Worm (Caenorhabditis elegans) whole organism, mixed stage, embryonic: Measurements from ENCODE around the gene eif-2Bdelta.

ENCODE experiments used
- M03D4.4 ChIP-seq: sonication (generic microtip); optimal IDR thresholded peaks from 2 replicates; lab custom pipeline; 2017; ENCODE audit warnings: mild to moderate bottlenecking, missing genetic modification characterization, missing compliant biosample characterization
- bed-3 ChIP-seq: fragments of 200-800 bp; sonication (Bioruptor generic); optimal IDR thresholded peaks from 3 replicates; lab custom pipeline; 2018; ENCODE audit warnings: mild to moderate bottlenecking, missing genetic modification characterization, moderate library complexity, missing compliant biosample characterization
- blmp-1 ChIP-seq: fragments of 150-350 bp; optimal IDR thresholded peaks from 2 replicates; lab custom pipeline; 2014; ENCODE audit warnings: missing biosample characterization, missing genetic modification characterization
- ceh-39 ChIP-seq: fragments of 150-350 bp; optimal IDR thresholded peaks from 2 replicates; lab custom pipeline; 2014; ENCODE audit warnings: missing biosample characterization, missing genetic modification characterization
- ceh-43 ChIP-seq: fragments of 200-800 bp; sonication (Bioruptor generic); optimal IDR thresholded peaks from 2 replicates; lab custom pipeline; 2018; ENCODE audit warnings: mild to moderate bottlenecking, missing genetic modification characterization, moderate library complexity, missing compliant biosample characterization
- ceh-83 ChIP-seq: fragments of 200-800 bp; sonication (Bioruptor generic); optimal IDR thresholded peaks from 2 replicates; lab custom pipeline; 2018; ENCODE audit warnings: mild to moderate bottlenecking, missing genetic modification characterization, missing compliant biosample characterization
- ces-1 ChIP-seq: fragments of 150-350 bp; optimal IDR thresholded peaks from 2 replicates; lab custom pipeline; 2014; ENCODE audit warnings: missing biosample characterization, missing genetic modification reagents, missing genetic modification characterization
- cnd-1 ChIP-seq: fragments of 200-800 bp; sonication (Bioruptor generic); optimal IDR thresholded peaks from 2 replicates; lab custom pipeline; 2018; ENCODE audit warnings: mild to moderate bottlenecking, missing genetic modification characterization, missing compliant biosample characterization
- drap-1 ChIP-seq: fragments of 200-800 bp; sonication (Bioruptor generic); optimal IDR thresholded peaks from 3 replicates; lab custom pipeline; 2018; ENCODE audit warnings: mild to moderate bottlenecking, missing genetic modification characterization, missing compliant biosample characterization
- elt-1 ChIP-seq: sonication (generic microtip); optimal IDR thresholded peaks from 2 replicates; lab custom pipeline; 2017; ENCODE audit warnings: missing genetic modification characterization, mild to moderate bottlenecking, missing compliant biosample characterization, antibody characterized with exemption, moderate library complexity, borderline replicate concordance; ENCODE audit not compliant: insufficient read depth
- elt-3 ChIP-seq: fragments of 150-350 bp; optimal IDR thresholded peaks from 2 replicates; lab custom pipeline; 2014; ENCODE audit warnings: missing biosample characterization, missing genetic modification characterization
- flh-1 ChIP-seq: fragments of 200-800 bp; sonication (Bioruptor generic); optimal IDR thresholded peaks from 2 replicates; lab custom pipeline; 2018; ENCODE audit warnings: mild to moderate bottlenecking, missing genetic modification characterization, moderate library complexity, missing compliant biosample characterization
- ham-2 ChIP-seq: fragments of 200-800 bp; sonication (Bioruptor generic); optimal IDR thresholded peaks from 2 replicates; lab custom pipeline; 2018; ENCODE audit warnings: mild to moderate bottlenecking, missing genetic modification characterization, missing compliant biosample characterization
- hlh-1 ChIP-seq: fragments of 150-350 bp; optimal IDR thresholded peaks from 2 replicates; lab custom pipeline; 2014; ENCODE audit warnings: missing biosample characterization, missing genetic modification reagents, missing genetic modification characterization
- lin-13 ChIP-seq: fragments of 150-350 bp; optimal IDR thresholded peaks from 2 replicates; lab custom pipeline; 2014; ENCODE audit warnings: missing biosample characterization, missing genetic modification characterization
- lin-32 ChIP-seq: fragments of 200-800 bp; sonication (Bioruptor generic); optimal IDR thresholded peaks from 2 replicates; lab custom pipeline; 2018; ENCODE audit warnings: mild to moderate bottlenecking, missing genetic modification characterization, missing compliant biosample characterization
- mab-5 ChIP-seq: fragments of 150-350 bp; optimal IDR thresholded peaks from 2 replicates; lab custom pipeline; 2014; ENCODE audit warnings: missing biosample characterization, missing genetic modification characterization
- mep-1 ChIP-seq: fragments of 150-350 bp; optimal IDR thresholded peaks from 2 replicates; lab custom pipeline; 2017; ENCODE audit warnings: missing biosample characterization, missing genetic modification reagents, missing genetic modification characterization, inconsistent platforms
- mls-2 ChIP-seq: sonication (generic microtip); optimal IDR thresholded peaks from 2 replicates; lab custom pipeline; 2016; ENCODE audit warnings: mild to moderate bottlenecking, missing genetic modification characterization, moderate library complexity, missing compliant biosample characterization
- nhr-12 ChIP-seq: fragments of 150-350 bp; optimal IDR thresholded peaks from 2 replicates; lab custom pipeline; 2014; ENCODE audit warnings: missing biosample characterization, missing genetic modification characterization
- nhr-2 ChIP-seq: fragments of 150-350 bp; optimal IDR thresholded peaks from 2 replicates; lab custom pipeline; 2014; ENCODE audit warnings: missing biosample characterization, missing genetic modification characterization
- nhr-237 ChIP-seq: fragments of 150-350 bp; optimal IDR thresholded peaks from 2 replicates; lab custom pipeline; 2014; ENCODE audit warnings: missing biosample characterization, missing genetic modification characterization
- nhr-28 ChIP-seq: fragments of 150-350 bp; optimal IDR thresholded peaks from 2 replicates; lab custom pipeline; 2014; ENCODE audit warnings: missing biosample characterization, missing genetic modification characterization
- nhr-76 ChIP-seq: sonication (generic microtip); optimal IDR thresholded peaks from 2 replicates; lab custom pipeline; 2017; ENCODE audit warnings: missing biosample characterization, missing genetic modification characterization
- pha-4 ChIP-seq: fragments of 150-350 bp; optimal IDR thresholded peaks from 2 replicates; lab custom pipeline; 2018; ENCODE audit warnings: missing biosample characterization, missing genetic modification reagents, missing genetic modification characterization
- sem-2 ChIP-seq: fragments of 200-800 bp; sonication (Bioruptor generic); optimal IDR thresholded peaks from 2 replicates; lab custom pipeline; 2018; ENCODE audit warnings: mild to moderate bottlenecking, missing genetic modification characterization, missing compliant biosample characterization
- snpc-4 ChIP-seq: fragments of 150-350 bp; optimal IDR thresholded peaks from 2 replicates; lab custom pipeline; 2014; ENCODE audit warnings: missing biosample characterization, missing genetic modification characterization
- sptf-1 ChIP-seq: sonication (generic microtip); optimal IDR thresholded peaks from 2 replicates; lab custom pipeline; 2017; ENCODE audit warnings: mild to moderate bottlenecking, missing genetic modification characterization, moderate library complexity, missing compliant biosample characterization
- unc-120 ChIP-seq: sonication (generic microtip); optimal IDR thresholded peaks from 2 replicates; lab custom pipeline; 2017; ENCODE audit warnings: missing genetic modification characterization, missing compliant biosample characterization; ENCODE audit not compliant: poor library complexity, severe bottlenecking
- unc-39 ChIP-seq: fragments of 150-350 bp; optimal IDR thresholded peaks from 2 replicates; lab custom pipeline; 2014; ENCODE audit warnings: missing biosample characterization, missing genetic modification characterization
- unc-62 ChIP-seq: fragments of 150-350 bp; optimal IDR thresholded peaks from 2 replicates; lab custom pipeline; 2014; ENCODE audit warnings: missing biosample characterization, missing genetic modification reagents, missing genetic modification characterization
- zip-8 ChIP-seq: fragments of 150-350 bp; optimal IDR thresholded peaks from 2 replicates; lab custom pipeline; 2014; ENCODE audit warnings: missing biosample characterization, missing genetic modification characterization
- ztf-11 ChIP-seq: fragments of 150-350 bp; optimal IDR thresholded peaks from 2 replicates; lab custom pipeline; 2014; ENCODE audit warnings: missing biosample characterization, missing genetic modification characterization

eif-2Bdelta gene

DNA sequence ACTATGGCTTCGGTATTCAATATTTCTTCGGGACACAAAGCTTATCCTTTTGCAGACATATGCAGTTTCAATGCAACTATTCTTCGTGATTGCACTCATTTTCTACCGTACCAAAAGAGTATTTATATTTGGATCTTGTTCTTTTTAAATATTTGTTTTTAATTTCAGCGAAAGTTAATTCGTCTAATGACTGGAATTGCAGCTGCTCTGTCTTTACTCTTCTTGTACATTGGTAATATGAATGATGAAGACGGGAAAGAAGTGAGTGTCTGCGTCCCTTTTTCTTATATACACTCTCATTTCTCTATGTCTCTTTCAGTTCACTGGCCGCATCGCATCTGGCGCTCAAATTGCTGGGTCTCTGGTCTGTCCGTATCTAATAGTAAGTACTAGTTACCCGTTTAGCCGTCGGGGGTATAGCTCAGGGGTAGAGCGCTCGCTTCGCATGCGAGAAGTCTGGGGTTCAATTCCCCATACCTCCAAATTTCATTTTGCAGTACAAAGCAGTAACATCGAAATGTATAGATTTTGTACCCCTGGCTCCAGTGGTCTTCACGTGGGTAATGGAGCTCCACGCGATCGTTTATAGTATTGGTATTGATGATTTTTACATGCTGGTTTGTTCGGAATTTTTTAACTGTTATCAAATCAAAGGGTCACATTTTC, 10.3 kb upstream of the eif-2Bdelta start (continued):
- peak; percentile 27 for TF ChIP-seq nhr-12 (tag; lab: Kevin White, UChicago)
- no peak for TF ChIP-seq mab-5
- no peak for TF ChIP-seq ztf-11 (tag; lab: Kevin White, UChicago)
- TF ChIP-seq unc-62 (GFP tag; lab: Kevin White, UChicago), result no peak
- no peak for TF ChIP-seq nhr-76 (tag; lab: Kevin White, UChicago)
- TF ChIP-seq snpc-4 (tag; lab: Kevin White, UChicago), result no peak
- peak; percentile 88 for TF ChIP-seq cnd-1 (tag; lab: Kevin White, UChicago)
- TF ChIP-seq ceh-83 (GFP tag; lab: Kevin White, UChicago), result peak; percentile 94
- TF ChIP-seq hlh-1 (tag; lab: Kevin White, UChicago), result peak; percentile 40
- TF ChIP-seq, all 35 proteins: peak for 19

DNA sequence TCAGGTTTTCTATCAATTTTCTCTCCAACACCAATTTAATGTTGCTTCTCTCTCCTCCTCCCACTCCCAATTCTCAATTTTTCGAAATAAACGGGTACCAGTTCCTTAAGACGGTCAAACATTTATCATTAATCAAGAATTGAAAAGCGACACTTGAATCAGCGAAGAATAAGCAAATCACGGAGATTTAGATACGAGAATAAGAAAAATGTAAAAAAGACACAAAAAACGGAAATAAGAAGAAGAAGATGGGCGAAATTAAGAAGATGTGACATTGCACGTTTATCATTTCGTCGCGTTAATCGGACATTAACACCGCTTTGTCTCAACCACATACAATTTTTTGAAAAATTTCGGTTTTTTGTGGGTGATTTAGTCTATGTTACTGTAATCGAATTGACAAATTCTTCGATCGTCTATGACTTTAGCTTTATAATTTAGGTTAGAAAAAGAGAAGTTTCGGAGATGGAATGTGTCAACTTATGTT, 9.1 kb upstream of the eif-2Bdelta start, which contains the start of gene haao-1:
Gene haao-1, plus strand, starts transcription at position 437 of the 487 bp plus-strand sequence.
- TF ChIP-seq blmp-1 (tag; lab: Kevin White, UChicago), result no peak
- TF ChIP-seq M03D4.4, result no peak
- no peak for TF ChIP-seq zip-8 (tag; lab: Kevin White, UChicago)
- TF ChIP-seq nhr-2 (tag; lab: Kevin White, UChicago), result no peak
- no peak for TF ChIP-seq elt-3 (tag; lab: Kevin White, UChicago)
- TF ChIP-seq ceh-43, result no peak
- no peak for TF ChIP-seq mep-1 (tag; lab: Kevin White, UChicago)
- TF ChIP-seq lin-32 (GFP tag; lab: Kevin White, UChicago), result no peak
- TF ChIP-seq drap-1 (GFP tag; lab: Kevin White, UChicago), result no peak
- TF ChIP-seq pha-4 (tag; lab: Kevin White, UChicago), result no peak
- no peak for TF ChIP-seq hlh-1 (tag; lab: Kevin White, UChicago)
- TF ChIP-seq ces-1, result no peak
- no peak for TF ChIP-seq ztf-11 (tag; lab: Kevin White, UChicago)
- no peak for TF ChIP-seq bed-3 (GFP tag; lab: Kevin White, UChicago)
- no peak for TF ChIP-seq ceh-83 (GFP tag; lab: Kevin White, UChicago)
- TF ChIP-seq nhr-28 (tag; lab: Kevin White, UChicago), result no peak
- no peak for TF ChIP-seq ceh-39 (tag; lab: Kevin White, UChicago)
- TF ChIP-seq cnd-1 (tag; lab: Kevin White, UChicago), result no peak
- TF ChIP-seq nhr-237 (tag; lab: Kevin White, UChicago), result no peak

DNA sequence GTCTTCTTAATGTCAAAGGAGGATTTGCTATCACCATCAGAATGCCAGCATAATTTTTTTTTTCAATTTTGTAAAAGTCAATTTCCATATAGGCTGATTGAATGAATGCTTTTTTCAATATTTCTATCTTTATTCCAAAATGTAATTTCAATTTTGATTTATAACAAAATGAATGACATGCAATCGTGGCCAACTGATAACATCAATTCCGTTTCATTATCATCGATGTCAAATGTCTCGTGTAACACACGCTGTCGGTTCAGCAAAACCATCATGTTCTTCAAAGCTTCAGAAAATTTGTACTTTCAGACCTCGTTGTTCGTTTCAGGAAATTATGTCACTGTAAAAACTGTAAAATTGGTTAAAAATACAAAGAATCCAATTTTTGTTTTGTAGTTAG, 6.7 kb upstream of the eif-2Bdelta start:
- no peak for TF ChIP-seq snpc-4 (tag; lab: Kevin White, UChicago)
- TF ChIP-seq unc-120 (tag; lab: Kevin White, UChicago), result no peak
- TF ChIP-seq nhr-28 (tag; lab: Kevin White, UChicago), result no peak
- TF ChIP-seq ztf-11 (tag; lab: Kevin White, UChicago), result no peak
- TF ChIP-seq nhr-237 (tag; lab: Kevin White, UChicago), result no peak
- TF ChIP-seq pha-4 (tag; lab: Kevin White, UChicago), result no peak
- no peak for TF ChIP-seq ceh-39 (tag; lab: Kevin White, UChicago)
- no peak for TF ChIP-seq mls-2 (tag; lab: Kevin White, UChicago)
- TF ChIP-seq sptf-1, result no peak
- no peak for TF ChIP-seq elt-1 (tag; lab: Kevin White, UChicago)
- no peak for TF ChIP-seq ceh-43
- no peak for TF ChIP-seq lin-32 (GFP tag; lab: Kevin White, UChicago)
- no peak for TF ChIP-seq nhr-2 (tag; lab: Kevin White, UChicago)
- no peak for TF ChIP-seq sem-2 (GFP tag; lab: Kevin White, UChicago)
- no peak for TF ChIP-seq mep-1 (tag; lab: Kevin White, UChicago)

DNA sequence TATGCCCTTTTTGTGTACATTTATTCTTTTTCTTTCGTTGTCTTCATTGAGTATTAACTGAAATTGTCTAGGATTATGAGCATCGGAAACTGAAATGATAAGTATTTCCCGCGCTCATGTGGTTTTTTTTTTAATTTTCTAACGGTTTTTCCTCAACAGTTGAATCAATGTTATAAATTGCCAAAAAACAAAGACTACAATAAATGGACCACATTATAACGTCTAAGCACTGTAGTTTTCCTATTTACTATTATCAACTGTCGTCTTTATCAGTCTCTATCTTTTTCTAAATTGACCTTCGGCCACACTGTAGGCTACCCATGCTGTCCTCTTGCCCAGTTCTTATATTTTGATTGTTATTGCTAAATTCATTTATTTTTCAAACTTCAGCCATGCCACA, 5.9 kb upstream of the eif-2Bdelta start, which contains the start of gene acs-14:
Gene acs-14, plus strand, starts transcription at position 391 of the 400 bp plus-strand sequence.
- TF ChIP-seq pha-4 (tag; lab: Kevin White, UChicago) (no peak), lin-32 (GFP tag; lab: Kevin White, UChicago) (no peak), lin-13 (tag; lab: Kevin White, UChicago) (no peak), flh-1 (GFP tag; lab: Kevin White, UChicago) (no peak), nhr-28 (tag; lab: Kevin White, UChicago) (no peak), drap-1 (GFP tag; lab: Kevin White, UChicago) (no peak), mls-2 (tag; lab: Kevin White, UChicago) (no peak), ceh-39 (tag; lab: Kevin White, UChicago) (no peak), ceh-83 (GFP tag; lab: Kevin White, UChicago) (no peak), nhr-12 (tag; lab: Kevin White, UChicago) (no peak), zip-8 (tag; lab: Kevin White, UChicago) (no peak), mep-1 (tag; lab: Kevin White, UChicago) (no peak), blmp-1 (tag; lab: Kevin White, UChicago) (no peak), unc-120 (tag; lab: Kevin White, UChicago) (no peak), hlh-1 (tag; lab: Kevin White, UChicago) (no peak), ham-2 (GFP tag; lab: Kevin White, UChicago) (no peak), nhr-2 (tag; lab: Kevin White, UChicago) (no peak), unc-39 (tag; lab: Kevin White, UChicago) (no peak), ztf-11 (tag; lab: Kevin White, UChicago) (no peak)
